Worm (Caenorhabditis elegans) whole organism, L1 larva: ENCODE measurements around the gene npr-18.

Experiments
- F16B12.6 ChIP-seq: fragments of 150-350 bp; optimal IDR thresholded peaks from 2 replicates; lab custom pipeline; 2014; ENCODE audit warnings: missing biosample characterization, missing genetic modification characterization
- aly-2 ChIP-seq: fragments of 150-350 bp; optimal IDR thresholded peaks from 2 replicates; lab custom pipeline; 2014; ENCODE audit warnings: missing biosample characterization, missing genetic modification characterization
- ama-1 ChIP-seq: fragments of 150-350 bp; optimal IDR thresholded peaks from 2 replicates; lab custom pipeline; 2014
- ceh-8 ChIP-seq: fragments of 200-800 bp; sonication (Bioruptor generic); optimal IDR thresholded peaks from 2 replicates; lab custom pipeline; 2018; ENCODE audit warnings: mild to moderate bottlenecking, missing genetic modification characterization, moderate library complexity, missing compliant biosample characterization
- ceh-82 ChIP-seq, 3 experiments: fragments of 150-350 bp in 1 of 3; sonication (generic microtip) in 2 of 3; optimal IDR thresholded peaks; 2 replicates each; lab custom pipeline; 2014 to 2017; ENCODE audit warnings: missing biosample characterization in 3 of 3, missing genetic modification characterization in 3 of 3
- ces-1 ChIP-seq: fragments of 150-350 bp; optimal IDR thresholded peaks from 2 replicates; lab custom pipeline; 2014; ENCODE audit warnings: missing biosample characterization, missing genetic modification reagents, missing genetic modification characterization
- dsc-1 ChIP-seq: sonication (generic microtip); optimal IDR thresholded peaks from 2 replicates; lab custom pipeline; 2016; ENCODE audit warnings: mild to moderate bottlenecking, missing genetic modification characterization, missing compliant biosample characterization
- efl-1 ChIP-seq, 4 experiments: fragments of 150-350 bp; optimal IDR thresholded peaks in 3 of 4; peaks in 1 of 4; 1 replicate in 1 of 4; 2 replicates in 3 of 4; lab custom pipeline; 2014; ENCODE audit warnings: missing biosample characterization in 2 of 4, missing genetic modification characterization in 2 of 4, missing genetic modification reagents in 2 of 4
- efl-3 ChIP-seq: fragments of 200-800 bp; sonication (Bioruptor generic); optimal IDR thresholded peaks from 2 replicates; lab custom pipeline; 2018; ENCODE audit warnings: mild to moderate bottlenecking, missing genetic modification characterization, missing compliant biosample characterization
- egl-13 ChIP-seq: sonication (generic microtip); optimal IDR thresholded peaks from 2 replicates; lab custom pipeline; 2016; ENCODE audit warnings: missing genotype, missing genetic modification reagents, missing genetic modification characterization, missing compliant biosample characterization
- elt-2 ChIP-seq: sonication (generic microtip); optimal IDR thresholded peaks from 2 replicates; lab custom pipeline; 2016; ENCODE audit warnings: missing genetic modification characterization, mild to moderate bottlenecking, inconsistent platforms, missing compliant biosample characterization, missing genetic modification reagents
- ets-5 ChIP-seq: fragments of 200-800 bp; sonication (Bioruptor generic); IDR thresholded peaks from 2 replicates; pipeline ENCODE4 v1.3.6; 2022; ENCODE audit warnings: missing genetic modification characterization, missing compliant biosample characterization
- fkh-4 ChIP-seq: sonication (generic microtip); optimal IDR thresholded peaks from 2 replicates; lab custom pipeline; 2016; ENCODE audit warnings: missing compliant biosample characterization, missing genetic modification characterization, borderline replicate concordance
- fkh-8 ChIP-seq: sonication (generic microtip); optimal IDR thresholded peaks from 2 replicates; lab custom pipeline; 2016; ENCODE audit warnings: mild to moderate bottlenecking, missing genetic modification characterization, missing compliant biosample characterization
- fos-1 ChIP-seq: fragments of 150-350 bp; optimal IDR thresholded peaks from 2 replicates; lab custom pipeline; 2014; ENCODE audit warnings: missing biosample characterization, missing genetic modification characterization
- hpl-2 ChIP-seq: fragments of 150-350 bp; optimal IDR thresholded peaks from 2 replicates; lab custom pipeline; 2014; ENCODE audit warnings: missing biosample characterization, missing genetic modification reagents, missing genetic modification characterization
- irx-1 ChIP-seq: sonication (generic microtip); optimal IDR thresholded peaks from 2 replicates; lab custom pipeline; 2016; ENCODE audit warnings: missing genetic modification characterization, missing compliant biosample characterization
- lin-14 ChIP-seq: fragments of 200-800 bp; sonication (Bioruptor generic); optimal IDR thresholded peaks from 2 replicates; lab custom pipeline; 2018; ENCODE audit warnings: mild to moderate bottlenecking, missing genetic modification characterization, moderate library complexity, missing compliant biosample characterization
- lin-15B ChIP-seq: fragments of 150-350 bp; sonication (generic microtip); optimal IDR thresholded peaks from 3 replicates; lab custom pipeline; 2014; ENCODE audit warnings: missing biosample characterization, missing genetic modification characterization
- lin-35 ChIP-seq, 2 experiments: fragments of 150-350 bp; optimal IDR thresholded peaks; 2 replicates each; lab custom pipeline; 2014; ENCODE audit warnings: missing biosample characterization in 2 of 2, missing genetic modification characterization in 2 of 2, missing genetic modification reagents in 2 of 2
- lin-39 ChIP-seq: fragments of 150-350 bp; optimal IDR thresholded peaks from 2 replicates; lab custom pipeline; 2014; ENCODE audit warnings: missing biosample characterization, missing genetic modification reagents, missing genetic modification characterization
- mab-9 ChIP-seq: fragments of 200-800 bp; sonication (Bioruptor generic); IDR thresholded peaks from 2 replicates; pipeline ENCODE4 v1.3.6; 2022; ENCODE audit warnings: missing genetic modification reagents, missing genetic modification characterization, missing compliant biosample characterization
- mdl-1 ChIP-seq, 2 experiments: fragments of 150-350 bp; optimal IDR thresholded peaks; 2 replicates each; lab custom pipeline; 2014 to 2017; ENCODE audit warnings: missing biosample characterization in 2 of 2, missing genetic modification characterization in 2 of 2, inconsistent platforms in 1 of 2
- nhr-19 ChIP-seq: fragments of 200-800 bp; sonication (Bioruptor generic); conservative IDR thresholded peaks from 2 replicates; pipeline ENCODE4 v1.3.6; 2022; ENCODE audit warnings: missing genetic modification characterization, missing compliant biosample characterization
- nhr-20 ChIP-seq: sonication (generic microtip); optimal IDR thresholded peaks from 2 replicates; lab custom pipeline; 2016; ENCODE audit warnings: mild to moderate bottlenecking, missing genetic modification characterization, missing compliant biosample characterization
- nhr-47 ChIP-seq: sonication (generic microtip); optimal IDR thresholded peaks from 2 replicates; lab custom pipeline; 2016; ENCODE audit warnings: mild to moderate bottlenecking, missing genetic modification characterization, moderate library complexity, missing compliant biosample characterization
- nhr-71 ChIP-seq: sonication (generic microtip); optimal IDR thresholded peaks from 2 replicates; lab custom pipeline; 2016; ENCODE audit warnings: mild to moderate bottlenecking, missing genetic modification characterization, moderate library complexity, missing compliant biosample characterization
- nhr-76 ChIP-seq: sonication (generic microtip); optimal IDR thresholded peaks from 2 replicates; lab custom pipeline; 2017; ENCODE audit warnings: missing biosample characterization, missing genetic modification characterization
- nhr-77 ChIP-seq: fragments of 150-350 bp; optimal IDR thresholded peaks from 2 replicates; lab custom pipeline; 2014; ENCODE audit warnings: missing biosample characterization, missing genetic modification characterization
- nhr-84 ChIP-seq: sonication (generic microtip); optimal IDR thresholded peaks from 2 replicates; lab custom pipeline; 2017; ENCODE audit warnings: missing biosample characterization, missing genetic modification characterization
- snu-23 ChIP-seq: sonication (generic microtip); optimal IDR thresholded peaks from 2 replicates; lab custom pipeline; 2016; ENCODE audit warnings: missing genetic modification characterization, missing compliant biosample characterization
- swsn-7 ChIP-seq: sonication (generic microtip); optimal IDR thresholded peaks from 2 replicates; lab custom pipeline; 2016; ENCODE audit warnings: missing genetic modification characterization, missing compliant biosample characterization
- tlp-1 ChIP-seq: fragments of 150-350 bp; optimal IDR thresholded peaks from 2 replicates; lab custom pipeline; 2014; ENCODE audit warnings: missing biosample characterization, missing genetic modification characterization
- unc-86 ChIP-seq: sonication (generic microtip); optimal IDR thresholded peaks from 2 replicates; lab custom pipeline; 2016; ENCODE audit warnings: missing genetic modification characterization, missing compliant biosample characterization
- ztf-4 ChIP-seq: fragments of 150-350 bp; optimal IDR thresholded peaks from 2 replicates; lab custom pipeline; 2014; ENCODE audit warnings: missing biosample characterization, missing genetic modification characterization

The npr-18 gene

ce11 chrX:9673228-9673627, 17.3 kb upstream of the npr-18 start:
- peak; percentile 62 for TF ChIP-seq lin-14 (GFP tag; lab: Kevin White, UChicago)
- no peak for TF ChIP-seq fkh-8 (tag; lab: Kevin White, UChicago)

- TF ChIP-seq mab-9, result no peak
- TF ChIP-seq dsc-1 (tag; lab: Kevin White, UChicago), result peak; percentile 45
These were observed 15.7 kb upstream of the npr-18 start, which contains the start of gene C43C3.4 for ce11 chrX:9674799-9675198. Gene C43C3.4 (minus strand): TSS chrX:9674899.

- TF ChIP-seq egl-13 (tag; lab: Kevin White, UChicago) (no peak), ces-1 (GFP tag; lab: Kevin White, UChicago) (no peak), nhr-71 (no peak), nhr-47 (tag; lab: Kevin White, UChicago) (no peak), snu-23 (GFP tag; lab: Kevin White, UChicago) (no peak), mdl-1 (tag; optimal IDR thresholded peaks at IDR 0.05; lab: Kevin White, UChicago) (no peak)
These were observed 14.5 kb upstream of the npr-18 start for ce11 chrX:9676009-9676408.

- TF ChIP-seq F16B12.6 (tag; lab: Kevin White, UChicago) (no peak), elt-2 (tag; lab: Kevin White, UChicago) (peak; percentile 65)
These were observed 13.6 kb upstream of the npr-18 start for ce11 chrX:9676788-9677454.

- TF ChIP-seq unc-86 (tag; lab: Kevin White, UChicago) (no peak), fos-1 (tag; lab: Kevin White, UChicago) (no peak), nhr-77 (tag; lab: Kevin White, UChicago) (no peak), nhr-71 (no peak), nhr-84 (tag; lab: Kevin White, UChicago) (no peak), fkh-4 (tag; lab: Kevin White, UChicago) (no peak), ztf-4 (tag; lab: Kevin White, UChicago) (no peak)
These were observed 12.6 kb upstream of the npr-18 start for ce11 chrX:9677927-9678326.

ce11 chrX:9679427-9679826, 11.1 kb upstream of the npr-18 start:
- TF ChIP-seq nhr-71 (peak; percentile 18), mdl-1 (tag; optimal IDR thresholded peaks at IDR 0.05; lab: Kevin White, UChicago) (peak in 1 of 2 experiments; percentile 4), elt-2 (tag; lab: Kevin White, UChicago) (peak; percentile 86), lin-39 (tag; lab: Kevin White, UChicago) (no peak), efl-1 (optimal IDR thresholded peaks at IDR 0.05; lab: Kevin White, UChicago) (no peak), efl-1 (GFP tag; optimal IDR thresholded peaks at IDR 0.05 in 1 of 2; lab: Kevin White, UChicago) (peak in 1 of 2 experiments; percentile 59), nhr-20 (tag; lab: Kevin White, UChicago) (peak; percentile 36), lin-35 (GFP tag; optimal IDR thresholded peaks at IDR 0.05; lab: Kevin White, UChicago) (peak in 1 of 2 experiments; percentile 28), ets-5 (GFP tag; lab: Robert Waterston, UW) (no peak), lin-15B (tag; lab: Kevin White, UChicago) (no peak), nhr-19 (GFP tag; lab: Robert Waterston, UW) (no peak)

- TF ChIP-seq nhr-20 (tag; lab: Kevin White, UChicago), result peak; percentile 11
- no peak for TF ChIP-seq ama-1 (lab: Kevin White, UChicago)
- TF ChIP-seq irx-1 (tag; lab: Kevin White, UChicago), result no peak
- TF ChIP-seq nhr-19 (GFP tag; lab: Robert Waterston, UW), result no peak
- no peak for TF ChIP-seq fkh-8 (tag; lab: Kevin White, UChicago)
- no peak for TF ChIP-seq tlp-1
- TF ChIP-seq ceh-8 (GFP tag; lab: Kevin White, UChicago), result no peak
- TF ChIP-seq swsn-7, result no peak
- TF ChIP-seq lin-35 (GFP tag; optimal IDR thresholded peaks at IDR 0.05; lab: Kevin White, UChicago), result peak in 1 of 2 experiments; percentile 24
- no peak for TF ChIP-seq nhr-76
- no peak for TF ChIP-seq ceh-82 (tag; optimal IDR thresholded peaks at IDR 0.05; lab: Kevin White, UChicago)
- no peak for TF ChIP-seq aly-2 (tag; lab: Kevin White, UChicago)
- peak; percentile 92 for TF ChIP-seq elt-2 (tag; lab: Kevin White, UChicago)
- no peak for TF ChIP-seq fos-1 (tag; lab: Kevin White, UChicago)
- TF ChIP-seq efl-3, result no peak
- TF ChIP-seq hpl-2 (GFP tag; lab: Kevin White, UChicago), result no peak
These were observed 10.3 kb upstream of the npr-18 start, which contains the start of gene ifp-1 for ce11 chrX:9680119-9680682. Gene ifp-1 (minus strand): TSS chrX:9680169.
